Worm (Caenorhabditis elegans): ENCODE results near the gene ZK1240.3.

ce11 chrII:2312747-2313146 is 7.4 kb upstream of the ZK1240.3 start, which contains the start of the genes trim-21 and B0281.1:
- TF ChIP-seq elt-3 (tag; optimal IDR thresholded peaks at IDR 0.05) (no peak), nhr-28 (tag; optimal IDR thresholded peaks at IDR 0.05) (no peak), mep-1 (tag; optimal IDR thresholded peaks at IDR 0.05) (no peak), unc-62 (GFP tag; optimal IDR thresholded peaks at IDR 0.05) (no peak), hlh-1 (tag; optimal IDR thresholded peaks at IDR 0.05) (no peak), pha-4 (tag; optimal IDR thresholded peaks at IDR 0.05) (no peak), lin-13 (tag; optimal IDR thresholded peaks at IDR 0.05) (no peak), snpc-4 (tag; optimal IDR thresholded peaks at IDR 0.05) (no peak), drap-1 (GFP tag; optimal IDR thresholded peaks at IDR 0.05) (no peak), nhr-76 (tag; optimal IDR thresholded peaks at IDR 0.05) (no peak)
